Fruit fly (Drosophila melanogaster): ENCODE results near the gene GstD3.

Gene GstD3

dm6 chr3R:12413274-12413958 is 40.5 kb downstream of the GstD3 start, which contains the start of the genes Dip-C and pps (continued):
- TF ChIP-seq CG11247 (GFP tag; IDR thresholded peaks at IDR 0.05) (no peak), CG2678 (tag; optimal IDR thresholded peaks at IDR 0.05) (no peak), BEAF-32 (GFP tag; optimal IDR thresholded peaks at IDR 0.05) (peak; percentile 82), cg (GFP tag; optimal IDR thresholded peaks at IDR 0.05) (no peak), CG42726 (GFP tag; IDR thresholded peaks at IDR 0.05; ENCODE audit: partially characterized antibody) (peak; percentile 52; the same call in 1 of the 2 replicates), Hr39 (optimal IDR thresholded peaks at IDR 0.05) (no peak), Hr78 (GFP tag; optimal IDR thresholded peaks at IDR 0.05) (no peak), Ptx1 (GFP tag; IDR thresholded peaks at IDR 0.05) (no peak), D19A (tag; optimal IDR thresholded peaks at IDR 0.05) (no peak), nmo (GFP tag; optimal IDR thresholded peaks at IDR 0.05) (peak; percentile 40), CG12104 (GFP tag; optimal IDR thresholded peaks at IDR 0.05) (peak; percentile 12), rib (GFP tag; IDR thresholded peaks at IDR 0.05) (no peak), CG17912 (GFP tag; optimal IDR thresholded peaks at IDR 0.05) (no peak), CG10267 (tag; optimal IDR thresholded peaks at IDR 0.05) (no peak), H2.0 (GFP tag; IDR thresholded peaks at IDR 0.05) (no peak), CG1832 (GFP tag; optimal IDR thresholded peaks at IDR 0.05) (no peak), Adf1 (GFP tag; IDR thresholded peaks at IDR 0.05) (no peak), TFAM (GFP tag; optimal IDR thresholded peaks at IDR 0.05) (no peak), Fer2 (tag; optimal IDR thresholded peaks at IDR 0.05) (no peak), CG10979 (tag; optimal IDR thresholded peaks at IDR 0.05) (peak; percentile 18), E2f1 (GFP tag; IDR thresholded peaks at IDR 0.05) (no peak), pan (optimal IDR thresholded peaks at IDR 0.05) (no peak), pan (GFP tag; optimal IDR thresholded peaks at IDR 0.05 in 1 of 2, IDR thresholded peaks at IDR 0.05 in 1 of 2) (peak in 1 of 2 experiments; percentile 9), CG13287 (GFP tag; IDR thresholded peaks at IDR 0.05; ENCODE audit: partially characterized antibody) (peak; percentile 85), Xbp1 (GFP tag; optimal IDR thresholded peaks at IDR 0.05) (peak; percentile 3), CG12942 (GFP tag; optimal IDR thresholded peaks at IDR 0.05) (no peak), HHEX (GFP tag; optimal IDR thresholded peaks at IDR 0.05) (no peak), z (GFP tag; IDR thresholded peaks at IDR 0.05) (no peak), B-H1 (GFP tag; IDR thresholded peaks at IDR 0.05) (no peak), CG16813 (GFP tag; IDR thresholded peaks at IDR 0.05; ENCODE audit: partially characterized antibody) (peak; percentile 70), CG2712 (tag; optimal IDR thresholded peaks at IDR 0.05) (no peak), CG6854 (GFP tag; optimal IDR thresholded peaks at IDR 0.05) (no peak), CG1602 (GFP tag; optimal IDR thresholded peaks at IDR 0.05) (no peak), CoRest (tag; optimal IDR thresholded peaks at IDR 0.05) (peak; percentile 46)

dm6 chr3R:12422379-12422975 is 49.6 kb downstream of the GstD3 start, which contains the start of the genes Scgbeta and CG17202:
Gene Scgbeta, minus strand, starts transcription at chr3R:12422429.
Gene CG17202, plus strand, starts transcription at chr3R:12422768.
- TF ChIP-seq Hr39 (optimal IDR thresholded peaks at IDR 0.05) (no peak), Hand (GFP tag; optimal IDR thresholded peaks at IDR 0.05) (no peak), D19A (tag; optimal IDR thresholded peaks at IDR 0.05) (no peak), CG3847 (GFP tag; IDR thresholded peaks at IDR 0.05) (peak; percentile 39; the same call in 1 of the 2 replicates), dimm (GFP tag; IDR thresholded peaks at IDR 0.05) (no peak), chn (GFP tag; optimal IDR thresholded peaks at IDR 0.05) (no peak), wek (GFP tag; optimal IDR thresholded peaks at IDR 0.05) (no peak), CG2889 (GFP tag; IDR thresholded peaks at IDR 0.05) (no peak), sc (optimal IDR thresholded peaks at IDR 0.05) (no peak), sc (GFP tag; optimal IDR thresholded peaks at IDR 0.05) (no peak), yki (optimal IDR thresholded peaks at IDR 0.05) (no peak), CG1602 (GFP tag; optimal IDR thresholded peaks at IDR 0.05) (no peak), sens (GFP tag) (no peak), CG8281 (tag; optimal IDR thresholded peaks at IDR 0.05) (no peak), CG42726 (GFP tag; IDR thresholded peaks at IDR 0.05; ENCODE audit: partially characterized antibody) (no peak), CG17802 (tag; optimal IDR thresholded peaks at IDR 0.05) (no peak), bcd (GFP tag; optimal IDR thresholded peaks at IDR 0.05) (no peak), seq (GFP tag; IDR thresholded peaks at IDR 0.05) (no peak), CG12769 (tag; optimal IDR thresholded peaks at IDR 0.05) (no peak), CG15601 (tag; optimal IDR thresholded peaks at IDR 0.05) (no peak)
